Worm (Caenorhabditis elegans) whole organism, late embryonic: ENCODE measurements around the gene W07G4.5.

Experiments
- C08G9.2 ChIP-seq: sonication (generic microtip); optimal IDR thresholded peaks from 2 replicates; lab custom pipeline; 2016; ENCODE audit warnings: mild to moderate bottlenecking, missing genetic modification characterization, moderate library complexity, missing compliant biosample characterization
- F13H6.1 ChIP-seq: sonication (generic microtip); optimal IDR thresholded peaks from 2 replicates; lab custom pipeline; 2016; ENCODE audit warnings: missing genetic modification characterization, missing compliant biosample characterization
- K02D7.2 ChIP-seq: sonication (generic microtip); optimal IDR thresholded peaks from 2 replicates; lab custom pipeline; 2017; ENCODE audit warnings: mild to moderate bottlenecking, missing genetic modification characterization, missing compliant biosample characterization
- Y22D7AL.16 ChIP-seq: sonication (generic microtip); optimal IDR thresholded peaks from 2 replicates; lab custom pipeline; 2016; ENCODE audit warnings: missing genetic modification characterization, missing compliant biosample characterization
- ahr-1 ChIP-seq: sonication (generic microtip); optimal IDR thresholded peaks from 2 replicates; lab custom pipeline; 2016; ENCODE audit warnings: missing genetic modification characterization, missing compliant biosample characterization
- ceh-14 ChIP-seq: sonication (generic microtip); optimal IDR thresholded peaks from 2 replicates; lab custom pipeline; 2016; ENCODE audit warnings: missing genotype, missing genetic modification characterization, missing compliant biosample characterization
- ceh-18 ChIP-seq: sonication (generic microtip); optimal IDR thresholded peaks from 2 replicates; lab custom pipeline; 2016; ENCODE audit warnings: missing genetic modification characterization, missing compliant biosample characterization
- ceh-19 ChIP-seq: fragments of 200-800 bp; sonication (Bioruptor generic); optimal IDR thresholded peaks from 2 replicates; lab custom pipeline; 2018; ENCODE audit warnings: mild to moderate bottlenecking, missing genetic modification characterization, missing compliant biosample characterization
- ceh-31 ChIP-seq: sonication (generic microtip); optimal IDR thresholded peaks from 2 replicates; lab custom pipeline; 2016; ENCODE audit warnings: missing genetic modification characterization, missing compliant biosample characterization
- ceh-34 ChIP-seq: sonication (generic microtip); optimal IDR thresholded peaks from 2 replicates; lab custom pipeline; 2016; ENCODE audit warnings: mild to moderate bottlenecking, missing genetic modification characterization, missing compliant biosample characterization
- ceh-48 ChIP-seq: sonication (generic microtip); optimal IDR thresholded peaks from 2 replicates; lab custom pipeline; 2016; ENCODE audit warnings: missing genetic modification characterization, inconsistent platforms, missing compliant biosample characterization
- ceh-6 ChIP-seq: fragments of 200-800 bp; sonication (Bioruptor generic); optimal IDR thresholded peaks from 2 replicates; lab custom pipeline; 2018; ENCODE audit warnings: mild to moderate bottlenecking, missing genetic modification characterization, missing compliant biosample characterization
- ceh-9 ChIP-seq: sonication (generic microtip); optimal IDR thresholded peaks from 2 replicates; lab custom pipeline; 2016; ENCODE audit warnings: mild to moderate bottlenecking, missing genetic modification characterization, inconsistent platforms, missing compliant biosample characterization
- dmd-4 ChIP-seq: sonication (generic microtip); optimal IDR thresholded peaks from 2 replicates; lab custom pipeline; 2016; ENCODE audit warnings: borderline replicate concordance, missing genetic modification characterization, missing compliant biosample characterization
- dve-1 ChIP-seq: sonication (generic microtip); optimal IDR thresholded peaks from 2 replicates; lab custom pipeline; 2017; ENCODE audit warnings: antibody characterized with exemption, mild to moderate bottlenecking, missing genetic modification characterization, missing compliant biosample characterization
- elt-2 ChIP-seq: sonication (generic microtip); optimal IDR thresholded peaks from 2 replicates; lab custom pipeline; 2016; ENCODE audit warnings: missing genetic modification reagents, missing genetic modification characterization, missing compliant biosample characterization
- elt-4 ChIP-seq: sonication (generic microtip); optimal IDR thresholded peaks from 2 replicates; lab custom pipeline; 2016; ENCODE audit warnings: missing genetic modification characterization, missing compliant biosample characterization
- ets-4 ChIP-seq: sonication (generic microtip); optimal IDR thresholded peaks from 2 replicates; lab custom pipeline; 2016; ENCODE audit warnings: missing genetic modification characterization, missing compliant biosample characterization
- fkh-10 ChIP-seq: fragments of 150-350 bp; optimal IDR thresholded peaks from 2 replicates; lab custom pipeline; 2014; ENCODE audit warnings: missing biosample characterization, missing genetic modification reagents, missing genetic modification characterization
- fkh-6 ChIP-seq: sonication (generic microtip); optimal IDR thresholded peaks from 2 replicates; lab custom pipeline; 2016; ENCODE audit warnings: missing genetic modification characterization, missing compliant biosample characterization
- gmeb-2 ChIP-seq: sonication (generic microtip); optimal IDR thresholded peaks from 2 replicates; lab custom pipeline; 2016; ENCODE audit warnings: missing genetic modification characterization, inconsistent platforms, missing compliant biosample characterization
- hlh-13 ChIP-seq: fragments of 200-800 bp; sonication (Bioruptor generic); optimal IDR thresholded peaks from 2 replicates; lab custom pipeline; 2018; ENCODE audit warnings: mild to moderate bottlenecking, missing genetic modification characterization, missing compliant biosample characterization
- hlh-6 ChIP-seq: sonication (generic microtip); optimal IDR thresholded peaks from 2 replicates; lab custom pipeline; 2016; ENCODE audit warnings: missing genotype, missing genetic modification characterization, missing compliant biosample characterization
- hlh-8 ChIP-seq: sonication (generic microtip); optimal IDR thresholded peaks from 2 replicates; lab custom pipeline; 2016; ENCODE audit warnings: missing genotype, missing genetic modification characterization, missing compliant biosample characterization
- lim-6 ChIP-seq: sonication (generic microtip); optimal IDR thresholded peaks from 2 replicates; lab custom pipeline; 2016; ENCODE audit warnings: missing genetic modification characterization, missing compliant biosample characterization
- lin-11 ChIP-seq: fragments of 200-800 bp; sonication (Bioruptor generic); optimal IDR thresholded peaks from 2 replicates; lab custom pipeline; 2018; ENCODE audit warnings: mild to moderate bottlenecking, missing genetic modification characterization, missing compliant biosample characterization
- nhr-11 ChIP-seq: fragments of 150-350 bp; optimal IDR thresholded peaks from 2 replicates; lab custom pipeline; 2014; ENCODE audit warnings: missing biosample characterization, missing genetic modification characterization
- nhr-232 ChIP-seq: sonication (generic microtip); optimal IDR thresholded peaks from 2 replicates; lab custom pipeline; 2016; ENCODE audit warnings: missing genetic modification characterization, missing compliant biosample characterization
- npax-4 ChIP-seq: sonication (generic microtip); optimal IDR thresholded peaks from 2 replicates; lab custom pipeline; 2016; ENCODE audit warnings: missing genetic modification characterization, missing compliant biosample characterization
- odd-2 ChIP-seq: sonication (generic microtip); optimal IDR thresholded peaks from 2 replicates; lab custom pipeline; 2017; ENCODE audit warnings: antibody characterized with exemption, mild to moderate bottlenecking, missing genetic modification characterization, missing compliant biosample characterization
- pag-3 ChIP-seq: sonication (generic microtip); optimal IDR thresholded peaks from 2 replicates; lab custom pipeline; 2016; ENCODE audit warnings: missing compliant biosample characterization, missing genetic modification characterization, borderline replicate concordance
- pat-9 ChIP-seq: fragments of 200-800 bp; sonication (Bioruptor generic); optimal IDR thresholded peaks from 2 replicates; lab custom pipeline; 2018; ENCODE audit warnings: mild to moderate bottlenecking, missing genetic modification characterization, moderate library complexity, missing compliant biosample characterization
- pax-1 ChIP-seq: fragments of 150-350 bp; optimal IDR thresholded peaks from 2 replicates; lab custom pipeline; 2014; ENCODE audit warnings: missing biosample characterization, missing genetic modification characterization
- pha-2 ChIP-seq: sonication (generic microtip); optimal IDR thresholded peaks from 2 replicates; lab custom pipeline; 2017; ENCODE audit warnings: mild to moderate bottlenecking, missing genetic modification characterization, missing compliant biosample characterization
- pha-4 ChIP-seq: fragments of 150-350 bp; optimal IDR thresholded peaks from 2 replicates; lab custom pipeline; 2018; ENCODE audit warnings: missing biosample characterization, missing genetic modification reagents, missing genetic modification characterization
- pqm-1 ChIP-seq: sonication (generic microtip); optimal IDR thresholded peaks from 2 replicates; lab custom pipeline; 2016; ENCODE audit warnings: missing genetic modification characterization, missing compliant biosample characterization
- ref-2 ChIP-seq: sonication (generic microtip); optimal IDR thresholded peaks from 2 replicates; lab custom pipeline; 2016; ENCODE audit warnings: missing genetic modification characterization, missing compliant biosample characterization
- rnt-1 ChIP-seq: sonication (generic microtip); optimal IDR thresholded peaks from 2 replicates; lab custom pipeline; 2016; ENCODE audit warnings: missing genetic modification characterization, missing compliant biosample characterization
- sdc-2 ChIP-seq: sonication (generic microtip); optimal IDR thresholded peaks from 2 replicates; lab custom pipeline; 2016; ENCODE audit warnings: missing genotype, missing genetic modification characterization, missing compliant biosample characterization
- sox-2 ChIP-seq: fragments of 200-800 bp; sonication (Bioruptor generic); IDR thresholded peaks from 2 replicates; pipeline ENCODE4 v1.3.6; 2022; ENCODE audit warnings: missing genetic modification reagents, missing genetic modification characterization, missing compliant biosample characterization
- syd-9 ChIP-seq: sonication (generic microtip); optimal IDR thresholded peaks from 2 replicates; lab custom pipeline; 2016; ENCODE audit warnings: mild to moderate bottlenecking, missing genetic modification characterization, moderate library complexity, missing compliant biosample characterization
- tbx-2 ChIP-seq: sonication (generic microtip); optimal IDR thresholded peaks from 2 replicates; lab custom pipeline; 2016; ENCODE audit warnings: missing genetic modification characterization, missing compliant biosample characterization
- tbx-7 ChIP-seq: sonication (generic microtip); optimal IDR thresholded peaks from 2 replicates; lab custom pipeline; 2016; ENCODE audit warnings: missing genotype, missing genetic modification characterization, missing compliant biosample characterization
- unc-3 ChIP-seq, 2 experiments: fragments of 200-800 bp in 1 of 2; sonication (Bioruptor generic) in 1 of 2; sonication (generic microtip) in 1 of 2; conservative IDR thresholded peaks in 1 of 2; optimal IDR thresholded peaks in 1 of 2; 2 replicates each; pipeline versions ENCODE4 v1.3.6 to Lab custom; 2016 to 2022; ENCODE audit warnings: missing compliant biosample characterization in 2 of 2, missing genetic modification characterization in 2 of 2, missing genetic modification reagents in 1 of 2
- unc-42 ChIP-seq: sonication (generic microtip); optimal IDR thresholded peaks from 2 replicates; lab custom pipeline; 2016; ENCODE audit warnings: missing genotype, missing genetic modification characterization, missing compliant biosample characterization
- zip-5 ChIP-seq: sonication (generic microtip); optimal IDR thresholded peaks from 2 replicates; lab custom pipeline; 2016; ENCODE audit warnings: missing genetic modification characterization, missing compliant biosample characterization
- ztf-16 ChIP-seq: sonication (generic microtip); optimal IDR thresholded peaks from 2 replicates; lab custom pipeline; 2017; ENCODE audit warnings: missing genetic modification characterization, missing compliant biosample characterization

Gene W07G4.5

DNA sequence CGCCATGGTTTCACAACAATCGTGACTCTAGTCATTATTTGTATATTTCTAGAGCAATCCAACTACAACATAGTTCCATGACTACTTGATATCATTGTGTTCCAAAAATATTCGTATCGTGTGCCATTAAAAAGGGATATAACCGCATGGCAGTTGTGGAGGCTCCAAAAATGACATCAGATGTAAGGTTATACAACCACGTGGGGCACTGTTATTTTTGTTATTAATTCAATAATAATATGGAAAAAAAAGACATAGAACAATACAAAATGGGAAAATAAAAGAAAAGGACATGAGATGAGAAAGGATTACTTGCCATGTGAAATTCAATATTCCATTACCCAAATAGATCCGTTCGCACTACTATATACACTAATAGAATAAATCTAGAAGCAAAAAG is 27.7 kb downstream of the W07G4.5 start:
- TF ChIP-seq tbx-7 (tag; lab: Kevin White, UChicago) (no peak), ceh-6 (no peak), gmeb-2 (tag; lab: Kevin White, UChicago) (no peak), rnt-1 (tag; lab: Kevin White, UChicago) (no peak)

DNA sequence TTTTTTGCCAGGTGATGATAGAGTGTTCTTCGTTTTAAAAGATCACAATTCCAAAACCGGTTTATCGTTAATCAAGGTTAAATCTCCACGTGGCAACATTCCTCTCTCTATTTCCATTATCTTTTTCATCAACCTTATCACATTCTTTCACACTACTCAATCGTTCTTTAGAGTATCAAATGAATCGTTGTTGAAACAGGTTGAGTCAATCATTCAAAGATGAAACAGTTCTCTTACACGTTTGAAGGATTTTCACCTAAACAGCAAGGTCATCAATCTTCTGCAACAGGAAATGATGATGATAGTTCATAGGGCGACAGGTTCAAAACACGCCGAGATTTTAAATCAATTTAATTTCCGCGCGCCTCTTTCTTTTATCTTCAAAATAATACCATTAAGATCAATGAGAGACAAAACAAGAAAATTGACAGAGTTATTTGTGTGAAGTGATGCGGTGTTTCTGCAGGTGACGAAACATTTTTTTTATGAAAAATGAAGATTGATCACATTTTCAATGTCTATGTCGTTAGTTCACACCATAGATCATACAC is 33.5 kb downstream of the W07G4.5 start:
- TF ChIP-seq unc-3 (GFP tag; conservative IDR thresholded peaks at IDR 0.05; lab: Robert Waterston, UW) (no peak), unc-3 (tag; optimal IDR thresholded peaks at IDR 0.05; lab: Kevin White, UChicago) (no peak), sdc-2 (no peak), ceh-18 (tag; lab: Kevin White, UChicago) (no peak), zip-5 (tag; lab: Kevin White, UChicago) (no peak), sox-2 (GFP tag; lab: Robert Waterston, UW) (no peak)

DNA sequence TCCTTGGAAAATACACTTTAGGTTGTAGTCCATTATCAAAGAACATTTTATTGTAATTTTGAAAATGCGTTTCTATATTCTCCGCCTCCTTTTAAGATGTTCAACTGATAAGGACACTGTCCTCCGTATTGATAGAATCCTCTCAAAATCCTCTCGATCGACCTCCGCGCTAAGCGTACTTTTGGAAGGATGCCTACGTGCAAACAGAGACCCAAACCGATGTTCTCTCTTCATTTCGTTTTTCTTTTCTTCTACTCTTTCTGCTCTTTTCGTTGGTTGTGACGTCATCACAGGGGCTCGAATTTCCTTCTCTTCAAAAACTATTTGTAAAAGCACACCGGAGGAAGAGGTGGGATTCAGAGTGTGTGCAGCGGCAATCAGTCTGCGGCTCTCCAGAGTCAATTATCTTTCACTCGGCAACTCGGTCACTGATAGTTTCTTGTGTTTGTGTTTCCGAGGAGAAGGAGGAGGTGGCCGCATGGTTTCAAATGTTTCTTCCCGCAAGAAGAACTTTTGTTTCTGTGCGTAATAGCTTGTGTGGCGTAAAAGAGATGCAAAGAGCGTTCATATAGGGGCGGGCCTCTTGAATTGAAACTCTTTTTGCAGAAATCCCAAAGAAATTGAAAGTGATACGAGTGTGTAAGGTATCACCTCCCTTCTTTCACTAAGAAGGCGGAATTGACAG is 34.8 kb downstream of the W07G4.5 start, which contains the start of gene C34B4.2:
Gene C34B4.2 (plus strand): TSS at position 614 of the 685 bp plus-strand sequence.
- TF ChIP-seq pqm-1 (no peak), fkh-6 (tag; lab: Kevin White, UChicago) (no peak), Y22D7AL.16 (tag; lab: Kevin White, UChicago) (no peak), sox-2 (GFP tag; lab: Robert Waterston, UW) (no peak), pat-9 (tag; lab: Kevin White, UChicago) (peak; percentile 0), dve-1 (tag; lab: Kevin White, UChicago) (no peak), ref-2 (tag; lab: Kevin White, UChicago) (no peak), fkh-10 (no peak), ztf-16 (tag; lab: Kevin White, UChicago) (no peak), elt-4 (tag; lab: Kevin White, UChicago) (no peak), tbx-2 (tag; lab: Kevin White, UChicago) (peak; percentile 45), ets-4 (tag; lab: Kevin White, UChicago) (no peak), npax-4 (tag; lab: Kevin White, UChicago) (no peak), pha-4 (no peak), rnt-1 (tag; lab: Kevin White, UChicago) (peak; percentile 7), syd-9 (tag; lab: Kevin White, UChicago) (no peak), sdc-2 (no peak), ceh-31 (tag; lab: Kevin White, UChicago) (peak; percentile 29), ceh-18 (tag; lab: Kevin White, UChicago) (peak; percentile 94), C08G9.2 (no peak), lim-6 (tag; lab: Kevin White, UChicago) (no peak), pha-2 (tag; lab: Kevin White, UChicago) (no peak), ceh-19 (peak; percentile 57), ahr-1 (tag; lab: Kevin White, UChicago) (no peak), elt-2 (tag; lab: Kevin White, UChicago) (peak; percentile 11), nhr-232 (tag; lab: Kevin White, UChicago) (no peak), F13H6.1 (tag; lab: Kevin White, UChicago) (no peak), hlh-6 (tag; lab: Kevin White, UChicago) (no peak), pag-3 (no peak), dmd-4 (tag; lab: Kevin White, UChicago) (no peak), ceh-48 (no peak), pax-1 (no peak), ceh-34 (tag; lab: Kevin White, UChicago) (peak; percentile 77), ceh-9 (no peak), tbx-7 (tag; lab: Kevin White, UChicago) (no peak), hlh-8 (tag; lab: Kevin White, UChicago) (no peak), K02D7.2 (tag; lab: Kevin White, UChicago) (no peak), hlh-13 (GFP tag; lab: Kevin White, UChicago) (no peak), lin-11 (tag; lab: Kevin White, UChicago) (no peak), zip-5 (tag; lab: Kevin White, UChicago) (no peak), odd-2 (tag; lab: Kevin White, UChicago) (no peak), ceh-14 (no peak), unc-42 (peak; percentile 41), nhr-11 (no peak)
